Worm (Caenorhabditis elegans): ENCODE data around the gene folt-1.

- no peak for TF ChIP-seq snpc-4 (tag; optimal IDR thresholded peaks at IDR 0.05)
- TF ChIP-seq mep-1 (tag; optimal IDR thresholded peaks at IDR 0.05), result no peak
- no peak for TF ChIP-seq nhr-237 (tag; optimal IDR thresholded peaks at IDR 0.05)
- no peak for TF ChIP-seq lsy-2 (tag; optimal IDR thresholded peaks at IDR 0.05)
- TF ChIP-seq ztf-11 (tag; optimal IDR thresholded peaks at IDR 0.05), result no peak
- TF ChIP-seq M03D4.4 (tag; optimal IDR thresholded peaks at IDR 0.05), result no peak
- no peak for TF ChIP-seq lin-13 (tag; optimal IDR thresholded peaks at IDR 0.05)
- TF ChIP-seq flh-1 (GFP tag; optimal IDR thresholded peaks at IDR 0.05), result no peak
- TF ChIP-seq lin-32 (GFP tag; optimal IDR thresholded peaks at IDR 0.05), result no peak
- no peak for TF ChIP-seq elt-3 (tag; optimal IDR thresholded peaks at IDR 0.05)
- TF ChIP-seq pha-4 (tag; optimal IDR thresholded peaks at IDR 0.05), result no peak
Observed at ce11 chrV:11155553-11155952, 14.3 kb downstream of the folt-1 start, which contains the start of gene srg-38.

Measured in whole organism, mixed stage, embryonic.